Worm (Caenorhabditis elegans): ENCODE data around the gene C55A6.7.
"Not testable (repeated sequence)": the region's sequence is repeated elsewhere in the genome, so short reads cannot be mapped to it uniquely, and the experiment has no call there.

Gene C55A6.7

DNA sequence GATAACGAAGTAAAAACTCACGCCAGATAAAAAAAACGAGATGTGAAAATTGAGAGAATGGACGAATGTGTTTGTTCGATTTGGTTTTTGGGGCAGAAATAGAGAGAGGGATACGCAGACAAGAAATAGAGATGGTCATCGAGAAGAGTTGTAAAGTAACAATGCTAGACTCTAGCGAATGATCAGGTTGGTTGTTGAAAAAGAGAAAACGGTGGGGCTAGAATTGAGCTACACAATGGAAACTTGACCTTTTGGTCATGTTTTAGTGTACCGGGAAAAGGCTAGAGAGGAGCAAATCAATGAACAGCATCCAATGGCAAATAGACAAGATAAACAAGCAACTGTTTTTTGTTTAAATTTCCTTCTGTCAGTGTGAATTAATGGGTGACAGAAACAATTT is 29.9 kb downstream of the C55A6.7 start, which contains the start of gene dhs-19:
TSS of gene dhs-19 (minus strand) at position 101 of the 400 bp plus-strand sequence.
- no peak for TF ChIP-seq mdl-1 (tag; optimal IDR thresholded peaks at IDR 0.05)
- peak in 1 of 2 experiments; percentile 81 for TF ChIP-seq unc-62 (GFP tag; optimal IDR thresholded peaks at IDR 0.05 in 1 of 2)
- no peak for TF ChIP-seq unc-62 (tag; optimal IDR thresholded peaks at IDR 0.05)

- TF ChIP-seq ZK337.2 (GFP tag; IDR thresholded peaks at IDR 0.05) (no peak), F44E2.7 (GFP tag; IDR thresholded peaks at IDR 0.05) (no peak), attf-4 (tag; optimal IDR thresholded peaks at IDR 0.05) (no peak), ztf-7 (tag; optimal IDR thresholded peaks at IDR 0.05) (no peak)
Observed at ce11 chrV:11488288-11488687, 32.0 kb downstream of the C55A6.7 start.

DNA sequence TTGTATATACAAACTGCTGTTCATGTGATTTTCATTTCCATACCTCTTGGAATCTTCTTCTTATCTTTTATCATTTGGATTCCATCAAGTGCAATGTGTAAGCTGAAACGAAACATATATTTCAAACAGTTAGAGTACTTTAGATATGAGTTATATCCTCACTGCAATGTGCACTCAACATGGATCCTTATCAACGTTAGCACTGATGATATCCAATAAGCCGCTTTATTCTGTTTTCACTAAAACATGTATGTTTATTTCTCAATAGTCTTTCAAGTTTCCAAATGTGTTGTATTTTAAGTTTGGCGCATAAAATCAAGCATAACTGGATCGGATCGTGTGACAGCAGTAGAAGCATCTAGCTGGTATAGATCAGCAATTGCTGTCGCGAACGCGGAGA is 33.6 kb downstream of the C55A6.7 start, which contains the start of gene T11F9.10:
TSS of gene T11F9.10 (plus strand) at position 301 of the 400 bp plus-strand sequence.
- no peak for TF ChIP-seq zag-1 (tag; optimal IDR thresholded peaks at IDR 0.05)
- no peak for TF ChIP-seq F10B5.3 (tag; optimal IDR thresholded peaks at IDR 0.05)
- TF ChIP-seq madf-9 (GFP tag; conservative IDR thresholded peaks at IDR 0.05): no peak
- no peak for TF ChIP-seq mxl-3 (GFP tag; optimal IDR thresholded peaks at IDR 0.05)
- no peak for TF ChIP-seq daf-8 (GFP tag; IDR thresholded peaks at IDR 0.05)
- TF ChIP-seq lin-15B (tag; optimal IDR thresholded peaks at IDR 0.05): no peak
- TF ChIP-seq daf-19 (GFP tag; conservative IDR thresholded peaks at IDR 0.05): no peak
- TF ChIP-seq nhr-11 (tag; optimal IDR thresholded peaks at IDR 0.05): no peak
- no peak for TF ChIP-seq unc-39 (tag; optimal IDR thresholded peaks at IDR 0.05)
- no peak for TF ChIP-seq nhr-6 (tag; optimal IDR thresholded peaks at IDR 0.05)
- no peak for TF ChIP-seq nhr-76 (tag; optimal IDR thresholded peaks at IDR 0.05)
- TF ChIP-seq fkh-10 (GFP tag; optimal IDR thresholded peaks at IDR 0.05): no peak
- TF ChIP-seq tra-1 (GFP tag; IDR thresholded peaks at IDR 0.05): no peak
- no peak for TF ChIP-seq D1046.2 (GFP tag; IDR thresholded peaks at IDR 0.05)
- no peak for TF ChIP-seq saeg-2 (GFP tag; IDR thresholded peaks at IDR 0.05)
- TF ChIP-seq ceh-28 (tag; optimal IDR thresholded peaks at IDR 0.05): no peak
- no peak for TF ChIP-seq Y105C5A.15 (GFP tag; IDR thresholded peaks at IDR 0.05)
- no peak for TF ChIP-seq unc-62 (GFP tag; optimal IDR thresholded peaks at IDR 0.05 in 1 of 2)
- TF ChIP-seq unc-62 (tag; optimal IDR thresholded peaks at IDR 0.05): no peak

- TF ChIP-seq rbr-2 (tag; optimal IDR thresholded peaks at IDR 0.05) (no peak), lsy-2 (tag; optimal IDR thresholded peaks at IDR 0.05) (no peak), daf-8 (GFP tag; IDR thresholded peaks at IDR 0.05) (no peak), ztf-11 (tag; optimal IDR thresholded peaks at IDR 0.05) (no peak), php-3 (GFP tag; IDR thresholded peaks at IDR 0.05) (no peak), pha-4 (GFP tag; IDR thresholded peaks at IDR 0.05) (no peak), pha-4 (tag; optimal IDR thresholded peaks at IDR 0.05) (no peak), ceh-44 (GFP tag; IDR thresholded peaks at IDR 0.05) (no peak)
Observed at ce11 chrV:11485558-11485957, 34.8 kb downstream of the C55A6.7 start, which contains the start of gene srh-1. Gene srh-1 (plus strand): TSS chrV:11485858.

DNA sequence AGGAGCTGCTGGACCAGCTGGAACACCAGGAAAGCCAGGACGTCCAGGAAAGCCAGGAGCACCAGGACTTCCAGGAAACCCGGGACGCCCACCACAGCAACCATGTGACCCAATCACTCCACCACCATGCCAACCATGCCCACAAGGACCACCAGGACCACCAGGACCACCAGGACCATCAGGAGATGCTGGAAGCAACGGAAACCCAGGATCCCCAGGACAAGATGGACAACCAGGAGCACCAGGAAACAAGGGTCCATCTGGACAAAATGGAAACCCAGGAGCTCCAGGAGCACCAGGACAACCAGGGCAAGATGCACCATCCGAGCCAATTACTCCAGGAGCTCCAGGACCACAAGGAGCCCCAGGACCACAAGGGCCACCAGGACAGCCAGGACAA is 35.9 kb downstream of the C55A6.7 start:
- TF ChIP-seq Y105C5A.15 (GFP tag; IDR thresholded peaks at IDR 0.05) (no peak), ceh-44 (GFP tag; IDR thresholded peaks at IDR 0.05) (no peak), set-16 (GFP tag; IDR thresholded peaks at IDR 0.05) (peak; percentile 87)

DNA sequence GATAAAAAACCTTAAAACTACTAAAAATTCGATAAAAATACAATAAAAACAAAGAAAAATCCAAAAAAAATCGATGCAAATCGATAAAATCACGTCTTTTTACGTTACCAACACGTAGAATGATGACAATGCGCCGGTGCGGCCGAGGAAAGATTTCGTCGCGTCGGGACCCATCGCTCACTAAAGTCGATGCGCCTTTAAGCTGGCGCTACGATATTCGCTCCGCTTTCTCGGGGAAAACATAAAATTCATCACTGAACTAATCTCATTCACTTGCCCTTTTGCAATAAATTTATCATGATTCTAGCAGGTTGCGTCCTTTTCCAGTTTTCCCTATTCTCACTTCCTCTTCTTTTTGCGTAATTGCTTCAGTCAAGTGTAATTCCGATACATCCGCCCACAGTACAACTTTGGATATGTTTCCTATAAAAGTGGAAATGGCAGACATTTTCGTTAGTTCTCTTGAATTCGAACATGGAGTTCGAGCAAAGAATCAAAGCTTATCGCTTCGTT is 36.7 kb downstream of the C55A6.7 start, which contains the start of gene col-157:
TSS of gene col-157 (plus strand) at position 463 of the 513 bp plus-strand sequence.
- not testable (repeated sequence) for TF ChIP-seq nhr-102 (tag; optimal IDR thresholded peaks at IDR 0.05); php-3 (GFP tag; IDR thresholded peaks at IDR 0.05); ceh-44 (GFP tag; IDR thresholded peaks at IDR 0.05)
